Worm (Caenorhabditis elegans) whole organism, early embryonic: Measurements from ENCODE around the gene atp-2.

Experiments used
- F13C5.2 ChIP-seq: sonication (generic microtip); optimal IDR thresholded peaks from 2 replicates; lab custom pipeline; 2017; ENCODE audit warnings: mild to moderate bottlenecking, missing genetic modification characterization, inconsistent platforms, missing compliant biosample characterization
- ama-1 ChIP-seq: fragments of 150-350 bp; optimal IDR thresholded peaks from 2 replicates; lab custom pipeline; 2014
- ceh-13 ChIP-seq: fragments of 200-800 bp; sonication (Bioruptor generic); optimal IDR thresholded peaks from 2 replicates; lab custom pipeline; 2018; ENCODE audit warnings: mild to moderate bottlenecking, missing genetic modification characterization, missing compliant biosample characterization
- ets-7 ChIP-seq: sonication (generic microtip); optimal IDR thresholded peaks from 2 replicates; lab custom pipeline; 2016; ENCODE audit warnings: missing genotype, missing genetic modification characterization, missing compliant biosample characterization
- hmbx-1 ChIP-seq: sonication (generic microtip); optimal IDR thresholded peaks from 2 replicates; lab custom pipeline; 2016; ENCODE audit warnings: mild to moderate bottlenecking, missing genetic modification characterization, missing compliant biosample characterization
- hnd-1 ChIP-seq: sonication (generic microtip); optimal IDR thresholded peaks from 2 replicates; lab custom pipeline; 2016; ENCODE audit warnings: missing genetic modification characterization, missing compliant biosample characterization

ce11 chrIII:5210269-5210668, 17.9 kb upstream of the atp-2 start:
- TF ChIP-seq ceh-13 (GFP tag; lab: Kevin White, UChicago) (no peak), hnd-1 (tag; lab: Kevin White, UChicago) (no peak), F13C5.2 (tag; lab: Kevin White, UChicago) (no peak), hmbx-1 (tag; lab: Kevin White, UChicago) (no peak), ama-1 (lab: Kevin White, UChicago) (no peak), ets-7 (tag; lab: Kevin White, UChicago) (no peak)
